Worm (Caenorhabditis elegans): ENCODE data around the gene kmo-1.

Gene kmo-1

DNA sequence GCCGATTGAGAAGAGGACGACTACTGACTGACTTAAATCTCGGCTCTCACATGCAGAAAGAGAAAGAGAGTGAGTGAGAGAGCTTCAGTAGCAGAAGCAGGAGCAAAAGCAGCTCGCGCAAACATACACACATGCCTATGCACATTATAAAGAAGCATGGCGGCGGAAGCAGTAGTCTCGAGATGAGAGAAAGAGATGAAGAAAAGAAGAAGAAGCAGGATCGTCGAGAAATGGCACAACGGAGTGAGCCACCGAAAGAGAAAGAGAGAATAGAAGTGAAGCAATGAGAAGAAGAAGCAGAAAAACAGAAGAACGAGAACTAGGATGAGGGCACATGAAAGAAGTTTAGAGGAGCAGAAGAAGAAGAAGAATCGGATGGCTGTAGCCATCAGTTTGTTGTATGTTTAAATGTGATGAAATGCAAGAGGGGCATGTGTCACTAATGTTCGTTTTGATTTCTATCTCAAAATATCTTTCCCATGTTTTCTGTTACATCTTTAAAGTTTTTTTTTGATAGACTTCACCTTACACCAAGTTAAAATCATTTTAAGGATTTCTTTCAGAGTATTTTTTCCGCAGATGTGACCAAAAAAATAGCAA is 43.3 kb downstream of the kmo-1 start (continued):
- TF ChIP-seq ceh-8 (GFP tag; optimal IDR thresholded peaks at IDR 0.05) = no peak
- no peak for TF ChIP-seq ama-1 (optimal IDR thresholded peaks at IDR 0.05)
- no peak for TF ChIP-seq nhr-11 (tag; optimal IDR thresholded peaks at IDR 0.05)
- TF ChIP-seq fos-1 (tag; optimal IDR thresholded peaks at IDR 0.05) = no peak
- TF ChIP-seq ces-1 (GFP tag; optimal IDR thresholded peaks at IDR 0.05) = no peak
- TF ChIP-seq nhr-19 (GFP tag; conservative IDR thresholded peaks at IDR 0.05) = 0 out of 2 replicates have a peak, but pooled peaks have one; percentile 12
- no peak for TF ChIP-seq zag-1 (tag; optimal IDR thresholded peaks at IDR 0.05)
- TF ChIP-seq hlh-17 (GFP tag; optimal IDR thresholded peaks at IDR 0.05; ENCODE audit: borderline replicate concordance) = no peak
- TF ChIP-seq isw-1 (GFP tag; IDR thresholded peaks at IDR 0.05) = peak; percentile 25
- TF ChIP-seq ztf-4 (tag; optimal IDR thresholded peaks at IDR 0.05) = no peak
- no peak for TF ChIP-seq lir-3 (tag; optimal IDR thresholded peaks at IDR 0.05; ENCODE audit: poor library complexity)
- TF ChIP-seq nhr-12 (tag; optimal IDR thresholded peaks at IDR 0.05) = no peak
- TF ChIP-seq egl-13 (tag; optimal IDR thresholded peaks at IDR 0.05) = peak; percentile 50
- no peak for TF ChIP-seq hpl-2 (GFP tag; optimal IDR thresholded peaks at IDR 0.05)
- peak; percentile 49 for TF ChIP-seq dsc-1 (tag; optimal IDR thresholded peaks at IDR 0.05)
- peak; percentile 41 for TF ChIP-seq pax-3 (tag; optimal IDR thresholded peaks at IDR 0.05)
- peak; percentile 52 for TF ChIP-seq tbx-2 (tag; optimal IDR thresholded peaks at IDR 0.05)
- TF ChIP-seq ceh-88 (GFP tag; IDR thresholded peaks at IDR 0.05) = no peak
- TF ChIP-seq snpc-4 (tag; optimal IDR thresholded peaks at IDR 0.05) = peak; percentile 17
- peak; percentile 38 for TF ChIP-seq unc-86 (tag; optimal IDR thresholded peaks at IDR 0.05)
- TF ChIP-seq nhr-76 (tag; optimal IDR thresholded peaks at IDR 0.05) = no peak
- TF ChIP-seq fkh-10 (GFP tag; optimal IDR thresholded peaks at IDR 0.05) = peak; percentile 93
- TF ChIP-seq skn-1 (tag; optimal IDR thresholded peaks at IDR 0.05) = no peak
- TF ChIP-seq snu-23 (GFP tag; optimal IDR thresholded peaks at IDR 0.05) = peak; percentile 40
- peak; percentile 4 for TF ChIP-seq irx-1 (tag; optimal IDR thresholded peaks at IDR 0.05)
- TF ChIP-seq mab-9 (GFP tag; IDR thresholded peaks at IDR 0.05) = no peak
- peak; percentile 5 to 67 (median 25) for TF ChIP-seq ceh-82 (tag; optimal IDR thresholded peaks at IDR 0.05)
- no peak for TF ChIP-seq lin-15B (tag; optimal IDR thresholded peaks at IDR 0.05)
- TF ChIP-seq nhr-77 (tag; optimal IDR thresholded peaks at IDR 0.05) = no peak

DNA sequence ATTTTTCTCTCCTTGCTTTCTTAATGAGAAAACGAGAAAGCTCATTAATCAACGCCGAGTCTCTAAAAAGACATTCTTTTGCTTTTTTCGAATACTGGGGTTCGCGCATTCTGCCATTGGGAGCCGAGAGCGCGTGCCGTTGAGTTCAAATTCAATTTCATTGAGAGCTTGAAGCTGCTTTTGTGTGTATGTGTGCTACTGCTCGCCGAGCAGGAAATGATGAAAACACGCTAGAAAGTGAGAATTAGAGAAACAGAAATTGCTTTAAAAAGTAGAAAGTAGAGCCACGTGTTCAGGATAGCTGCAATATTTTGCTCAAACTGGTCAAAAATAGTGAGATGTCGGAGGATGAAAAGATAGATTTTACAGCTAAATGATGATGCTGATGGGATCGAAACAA is 44.6 kb downstream of the kmo-1 start:
- no peak for TF ChIP-seq unc-62 (GFP tag; optimal IDR thresholded peaks at IDR 0.05)
- TF ChIP-seq efl-3 (GFP tag; optimal IDR thresholded peaks at IDR 0.05) = no peak
- no peak for TF ChIP-seq ztf-4 (tag; optimal IDR thresholded peaks at IDR 0.05)
- no peak for TF ChIP-seq nhr-237 (tag; optimal IDR thresholded peaks at IDR 0.05)
- no peak for TF ChIP-seq hpl-2 (GFP tag; optimal IDR thresholded peaks at IDR 0.05)
- TF ChIP-seq hlh-4 (tag; optimal IDR thresholded peaks at IDR 0.05) = no peak
- peak in 1 of 2 experiments; percentile 33 for TF ChIP-seq lsy-2 (tag; optimal IDR thresholded peaks at IDR 0.05)
- TF ChIP-seq fkh-4 (tag; optimal IDR thresholded peaks at IDR 0.05; ENCODE audit: borderline replicate concordance) = no peak
- TF ChIP-seq unc-86 (tag; optimal IDR thresholded peaks at IDR 0.05) = no peak
- TF ChIP-seq aha-1 (tag; optimal IDR thresholded peaks at IDR 0.05) = no peak
- no peak for TF ChIP-seq nhr-76 (tag; optimal IDR thresholded peaks at IDR 0.05)
- no peak for TF ChIP-seq unc-130 (tag; optimal IDR thresholded peaks at IDR 0.05)
- TF ChIP-seq F16B12.6 (tag; optimal IDR thresholded peaks at IDR 0.05) = no peak
- no peak for TF ChIP-seq lin-39 (tag; optimal IDR thresholded peaks at IDR 0.05)
- no peak for TF ChIP-seq ces-1 (GFP tag; optimal IDR thresholded peaks at IDR 0.05)
- no peak for TF ChIP-seq mdl-1 (tag; optimal IDR thresholded peaks at IDR 0.05)
- no peak for TF ChIP-seq blmp-1 (tag; optimal IDR thresholded peaks at IDR 0.05)
- TF ChIP-seq nhr-71 (tag; optimal IDR thresholded peaks at IDR 0.05) = peak; percentile 46
- TF ChIP-seq lir-3 (tag; optimal IDR thresholded peaks at IDR 0.05; ENCODE audit: poor library complexity) = no peak
- no peak for TF ChIP-seq xbp-1 (tag; optimal IDR thresholded peaks at IDR 0.05)
- TF ChIP-seq dsc-1 (tag; optimal IDR thresholded peaks at IDR 0.05) = no peak
- TF ChIP-seq sox-4 (tag; optimal IDR thresholded peaks at IDR 0.05) = no peak
- no peak for TF ChIP-seq ceh-63 (GFP tag; optimal IDR thresholded peaks at IDR 0.05)
- no peak for TF ChIP-seq zag-1 (tag; optimal IDR thresholded peaks at IDR 0.05)
- TF ChIP-seq mab-9 (GFP tag; IDR thresholded peaks at IDR 0.05) = no peak
- no peak for TF ChIP-seq ceh-8 (GFP tag; optimal IDR thresholded peaks at IDR 0.05)
- no peak for TF ChIP-seq isw-1 (GFP tag; IDR thresholded peaks at IDR 0.05)
- TF ChIP-seq nhr-11 (tag; optimal IDR thresholded peaks at IDR 0.05) = no peak
- TF ChIP-seq lin-14 (GFP tag; optimal IDR thresholded peaks at IDR 0.05) = peak; percentile 87
- peak; percentile 2 for TF ChIP-seq skn-1 (tag; optimal IDR thresholded peaks at IDR 0.05)
- TF ChIP-seq tbx-2 (tag; optimal IDR thresholded peaks at IDR 0.05) = no peak
- TF ChIP-seq pqm-1 (tag; optimal IDR thresholded peaks at IDR 0.05) = no peak
- no peak for TF ChIP-seq efl-1 (optimal IDR thresholded peaks at IDR 0.05)
- peak in 1 of 2 experiments; percentile 77 for TF ChIP-seq efl-1 (GFP tag; optimal IDR thresholded peaks at IDR 0.05 in 1 of 2)
- TF ChIP-seq unc-30 (tag; optimal IDR thresholded peaks at IDR 0.05) = no peak
- TF ChIP-seq dpl-1 (GFP tag; optimal IDR thresholded peaks at IDR 0.05) = peak in 1 of 3 experiments; percentile 6

Measured in whole organism, L1 larva.